Worm (Caenorhabditis elegans) whole organism, L4 larva: ENCODE measurements around the gene K03A11.1.

ENCODE experiments used
- R02D3.7 ChIP-seq: fragments of 150-350 bp; sonication (generic microtip); optimal IDR thresholded peaks from 3 replicates; lab custom pipeline; 2014; ENCODE audit warnings: missing biosample characterization, missing genetic modification characterization
- T20F7.1 ChIP-seq: fragments of 200-800 bp; sonication (Bioruptor generic); optimal IDR thresholded peaks from 2 replicates; lab custom pipeline; 2018; ENCODE audit warnings: mild to moderate bottlenecking, missing genetic modification characterization, missing compliant biosample characterization
- T26A8.4 ChIP-seq: fragments of 200-800 bp; sonication (Bioruptor generic); IDR thresholded peaks from 2 replicates; pipeline ENCODE4 v1.3.6; 2022; ENCODE audit warnings: missing genetic modification characterization, missing compliant biosample characterization
- Y48G9A.11 ChIP-seq: fragments of 200-800 bp; sonication (Bioruptor generic); IDR thresholded peaks from 2 replicates; pipeline ENCODE4 v1.3.6; 2022; ENCODE audit warnings: missing genetic modification reagents, missing genetic modification characterization, missing compliant biosample characterization
- ZK546.5 ChIP-seq, 2 experiments: sonication (generic microtip); optimal IDR thresholded peaks; 2 replicates each; lab custom pipeline; 2017; ENCODE audit warnings: missing biosample characterization in 2 of 2, missing genetic modification characterization in 2 of 2
- aha-1 ChIP-seq: fragments of 150-350 bp; peaks from one replicate; lab custom pipeline; 2014; ENCODE audit warnings: missing biosample characterization, missing genetic modification characterization
- aly-2 ChIP-seq: sonication (generic microtip); optimal IDR thresholded peaks from 2 replicates; lab custom pipeline; 2018; ENCODE audit warnings: missing biosample characterization, missing genetic modification characterization
- ama-1 ChIP-seq: fragments of 150-350 bp; optimal IDR thresholded peaks from 2 replicates; lab custom pipeline; 2014; ENCODE audit warnings: inconsistent platforms, mixed read lengths
- attf-4 ChIP-seq: sonication (generic microtip); optimal IDR thresholded peaks from 3 replicates; lab custom pipeline; 2017; ENCODE audit warnings: missing biosample characterization, missing genetic modification characterization
- ceh-20 ChIP-seq: fragments of 200-800 bp; sonication (Bioruptor generic); IDR thresholded peaks from 2 replicates; pipeline ENCODE4 v1.3.6; 2022; ENCODE audit warnings: missing genetic modification reagents, missing genetic modification characterization, missing compliant biosample characterization
- daf-12 ChIP-seq: fragments of 150-350 bp; optimal IDR thresholded peaks from 2 replicates; lab custom pipeline; 2014; ENCODE audit warnings: missing biosample characterization, missing genetic modification reagents, missing genetic modification characterization
- daf-16 ChIP-seq, 3 experiments: sonication (generic microtip); optimal IDR thresholded peaks; 2 replicates each; lab custom pipeline; 2016 to 2017; ENCODE audit warnings: missing genetic modification characterization in 3 of 3, missing genetic modification reagents in 3 of 3, mild to moderate bottlenecking in 2 of 3, missing compliant biosample characterization in 2 of 3, missing biosample characterization in 1 of 3, moderate library complexity in 1 of 3
- daf-19 ChIP-seq: fragments of 200-800 bp; sonication (Bioruptor generic); conservative IDR thresholded peaks from 2 replicates; pipeline ENCODE4 v1.3.6; 2022; ENCODE audit warnings: missing genetic modification characterization, missing compliant biosample characterization
- hlh-30 ChIP-seq: sonication (generic microtip); optimal IDR thresholded peaks from 2 replicates; lab custom pipeline; 2017; ENCODE audit warnings: antibody characterized with exemption, mild to moderate bottlenecking, missing genetic modification characterization, missing compliant biosample characterization; ENCODE audit not compliant: insufficient read depth
- hmg-1.1 ChIP-seq: fragments of 200-800 bp; sonication (Bioruptor generic); IDR thresholded peaks from 2 replicates; pipeline ENCODE4 v1.3.6; 2022; ENCODE audit warnings: missing genetic modification reagents, missing genetic modification characterization, missing compliant biosample characterization
- lin-29 ChIP-seq: fragments of 200-800 bp; sonication (Bioruptor generic); IDR thresholded peaks from 2 replicates; pipeline ENCODE4 v1.3.6; 2022; ENCODE audit warnings: missing genetic modification reagents, missing genetic modification characterization, missing compliant biosample characterization
- madf-5 ChIP-seq, 2 experiments: fragments of 200-800 bp; sonication (Bioruptor generic); IDR thresholded peaks; 2 replicates each; pipeline ENCODE4 v1.3.6; 2022; ENCODE audit warnings: missing compliant biosample characterization in 2 of 2, missing genetic modification characterization in 2 of 2
- madf-9 ChIP-seq: fragments of 200-800 bp; sonication (Bioruptor generic); conservative IDR thresholded peaks from 2 replicates; pipeline ENCODE4 v1.3.6; 2022; ENCODE audit warnings: missing genetic modification reagents, missing genetic modification characterization, missing compliant biosample characterization
- mdt-29 ChIP-seq: fragments of 200-800 bp; sonication (Bioruptor generic); IDR thresholded peaks from 2 replicates; pipeline ENCODE4 v1.3.6; 2022; ENCODE audit warnings: missing genetic modification reagents, missing genetic modification characterization, missing compliant biosample characterization
- nhr-237 ChIP-seq: sonication (generic microtip); optimal IDR thresholded peaks from 2 replicates; lab custom pipeline; 2017; ENCODE audit warnings: missing biosample characterization, missing genetic modification characterization
- nhr-28 ChIP-seq: fragments of 150-350 bp; optimal IDR thresholded peaks from 2 replicates; lab custom pipeline; 2014; ENCODE audit warnings: missing biosample characterization, missing genetic modification characterization
- nhr-6 ChIP-seq: fragments of 150-350 bp; optimal IDR thresholded peaks from 2 replicates; lab custom pipeline; 2014; ENCODE audit warnings: missing biosample characterization, missing genetic modification characterization
- pha-4 ChIP-seq, 2 experiments: fragments of 150-350 bp in 1 of 2; fragments of 200-800 bp in 1 of 2; sonication (Bioruptor generic) in 1 of 2; IDR thresholded peaks in 1 of 2; optimal IDR thresholded peaks in 1 of 2; 2 replicates each; pipeline versions ENCODE4 v1.3.6 to Lab custom; 2014 to 2022; ENCODE audit warnings: missing genetic modification characterization in 2 of 2, missing genetic modification reagents in 2 of 2, missing biosample characterization in 1 of 2, missing compliant biosample characterization in 1 of 2
- pqm-1 ChIP-seq: sonication (generic microtip); optimal IDR thresholded peaks from 2 replicates; lab custom pipeline; 2017; ENCODE audit warnings: missing biosample characterization, missing genetic modification characterization
- rbr-2 ChIP-seq: sonication (generic microtip); optimal IDR thresholded peaks from 2 replicates; lab custom pipeline; 2016; ENCODE audit warnings: missing genotype, missing genetic modification characterization, missing compliant biosample characterization
- saeg-2 ChIP-seq: fragments of 200-800 bp; sonication (Bioruptor generic); IDR thresholded peaks from 2 replicates; pipeline ENCODE4 v1.3.6; 2022; ENCODE audit warnings: missing genetic modification reagents, missing genetic modification characterization, missing compliant biosample characterization
- sdz-12 ChIP-seq: fragments of 200-800 bp; sonication (Bioruptor generic); optimal IDR thresholded peaks from 2 replicates; lab custom pipeline; 2018; ENCODE audit warnings: mild to moderate bottlenecking, missing genetic modification characterization, missing compliant biosample characterization
- skn-1 ChIP-seq: fragments of 150-350 bp; optimal IDR thresholded peaks from 2 replicates; lab custom pipeline; 2014; ENCODE audit warnings: missing biosample characterization, missing genetic modification characterization
- snpc-4 ChIP-seq: fragments of 150-350 bp; optimal IDR thresholded peaks from 2 replicates; lab custom pipeline; 2014; ENCODE audit warnings: missing biosample characterization, missing genetic modification characterization
- spr-1 ChIP-seq: sonication (generic microtip); optimal IDR thresholded peaks from 2 replicates; lab custom pipeline; 2016; ENCODE audit warnings: mild to moderate bottlenecking, missing genetic modification characterization, missing compliant biosample characterization
- unc-62 ChIP-seq, 3 experiments: fragments of 150-350 bp in 1 of 3; sonication (generic microtip); optimal IDR thresholded peaks in 2 of 3; peaks in 1 of 3; 1 replicate in 1 of 3; 2 replicates in 2 of 3; lab custom pipeline; 2014 to 2017; ENCODE audit warnings: missing biosample characterization in 3 of 3, missing genetic modification characterization in 3 of 3, missing genetic modification reagents in 3 of 3, missing genotype in 1 of 3
- zfp-2 ChIP-seq: sonication (generic microtip); optimal IDR thresholded peaks from 2 replicates; lab custom pipeline; 2016; ENCODE audit warnings: mild to moderate bottlenecking, missing genetic modification characterization, missing compliant biosample characterization
- zip-11 ChIP-seq: fragments of 200-800 bp; sonication (Bioruptor generic); IDR thresholded peaks from 2 replicates; pipeline ENCODE4 v1.3.6; 2022; ENCODE audit warnings: missing genetic modification characterization, missing compliant biosample characterization
- ztf-7 ChIP-seq: fragments of 150-350 bp; optimal IDR thresholded peaks from 2 replicates; lab custom pipeline; 2014; ENCODE audit warnings: missing biosample characterization, missing genetic modification characterization

The K03A11.1 gene

ce11 chrX:13061366-13061765 lies 9.9 kb downstream of the K03A11.1 start:
- TF ChIP-seq hlh-30 (tag; lab: Kevin White, UChicago) (peak; percentile 37), sdz-12 (GFP tag; lab: Kevin White, UChicago) (no peak), unc-62 (GFP tag; optimal IDR thresholded peaks at IDR 0.05 in 1 of 2; lab: Kevin White, UChicago) (peak in 1 of 2 experiments; percentile 98), unc-62 (tag; optimal IDR thresholded peaks at IDR 0.05; lab: Kevin White, UChicago) (no peak), snpc-4 (tag; lab: Kevin White, UChicago) (no peak), ceh-20 (GFP tag; lab: Robert Waterston, UW) (0 out of 2 replicates have a peak, but pooled peaks have one; percentile 37)

- no peak for TF ChIP-seq daf-16 (GFP tag; optimal IDR thresholded peaks at IDR 0.05; lab: Kevin White, UChicago)
- TF ChIP-seq daf-16 (tag; optimal IDR thresholded peaks at IDR 0.05; lab: Kevin White, UChicago), result peak; percentile 57
- no peak for TF ChIP-seq skn-1 (tag; lab: Kevin White, UChicago)
- peak; percentile 30 for TF ChIP-seq aha-1 (tag; lab: Kevin White, UChicago)
- peak; percentile 23 for TF ChIP-seq nhr-28
- peak; percentile 58 for TF ChIP-seq pqm-1
- TF ChIP-seq, all 104 proteins: peak for 4
Measured at ce11 chrX:13062934-13063585, 11.6 kb downstream of the K03A11.1 start, which contains the start of gene K03A11.5. Gene K03A11.5, plus strand, starts transcription at chrX:13063535.

- no peak for TF ChIP-seq spr-1 (tag; lab: Kevin White, UChicago)
- no peak for TF ChIP-seq ZK546.5 (tag; optimal IDR thresholded peaks at IDR 0.05; lab: Kevin White, UChicago)
- TF ChIP-seq rbr-2 (tag; lab: Kevin White, UChicago), result no peak
- no peak for TF ChIP-seq Y48G9A.11 (GFP tag; lab: Robert Waterston, UW)
- no peak for TF ChIP-seq zfp-2
- no peak for TF ChIP-seq ztf-7
Measured at ce11 chrX:13071120-13071519, 19.6 kb downstream of the K03A11.1 start, which contains the start of gene cpx-2. Gene cpx-2, minus strand, starts transcription at chrX:13071220.

ce11 chrX:13074373-13074772 lies 22.9 kb downstream of the K03A11.1 start, which contains the start of gene ceh-28:
Gene ceh-28, plus strand, starts transcription at chrX:13074673.
- TF ChIP-seq zfp-2 (no peak), hmg-1.1 (GFP tag; lab: Robert Waterston, UW) (no peak), aly-2 (tag; lab: Kevin White, UChicago) (no peak), madf-9 (GFP tag; lab: Robert Waterston, UW) (no peak), R02D3.7 (no peak), skn-1 (tag; lab: Kevin White, UChicago) (no peak), pha-4 (GFP tag; IDR thresholded peaks at IDR 0.05; lab: Robert Waterston, UW) (no peak), pha-4 (tag; optimal IDR thresholded peaks at IDR 0.05; lab: Kevin White, UChicago) (no peak), T26A8.4 (no peak), mdt-29 (GFP tag; lab: Robert Waterston, UW) (no peak), madf-5 (GFP tag; IDR thresholded peaks at IDR 0.05; lab: Robert Waterston, UW) (no peak), zip-11 (GFP tag; lab: Robert Waterston, UW) (no peak), daf-12 (tag; lab: Kevin White, UChicago) (no peak), hlh-30 (tag; lab: Kevin White, UChicago) (no peak), saeg-2 (GFP tag; lab: Robert Waterston, UW) (no peak), attf-4 (tag; lab: Kevin White, UChicago) (no peak)

ce11 chrX:13077872-13078271 lies 26.4 kb downstream of the K03A11.1 start, which contains the start of gene K03A11.4:
Gene K03A11.4, plus strand, starts transcription at chrX:13078172.
- TF ChIP-seq nhr-237 (tag; lab: Kevin White, UChicago) (no peak), madf-5 (GFP tag; IDR thresholded peaks at IDR 0.05; lab: Robert Waterston, UW) (no peak), T20F7.1 (no peak), nhr-6 (no peak), daf-19 (GFP tag; lab: Robert Waterston, UW) (no peak), rbr-2 (tag; lab: Kevin White, UChicago) (no peak), ama-1 (lab: Kevin White, UChicago) (no peak), lin-29 (GFP tag; lab: Robert Waterston, UW) (no peak), pqm-1 (no peak)
